Fruit fly (Drosophila melanogaster) whole organism, embryonic: ENCODE measurements around the gene Tango1.
A peak's percentile ranks its signal among the peaks of the same experiment; 100 is the strongest.

ENCODE experiments used
- Adf1 ChIP-seq: fragments of 200-800 bp; sonication (Bioruptor generic); IDR thresholded peaks from 2 replicates; pipeline ENCODE4 v1.3.6; 2022; ENCODE audit warnings: missing biosample characterization, missing genetic modification characterization
- Asciz ChIP-seq: fragments of 200-800 bp; sonication (Bioruptor generic); optimal IDR thresholded peaks from 2 replicates; lab custom pipeline; 2017; ENCODE audit warnings: missing biosample characterization, mild to moderate bottlenecking, missing genetic modification characterization, missing genetic modification reagents
- Atf6 ChIP-seq: fragments of 200-800 bp; sonication (Bioruptor generic); IDR thresholded peaks from 2 replicates; pipeline ENCODE4 v1.3.6; 2022; ENCODE audit warnings: missing biosample characterization, missing genetic modification characterization
- Awh ChIP-seq: fragments of 200-800 bp; sonication (Bioruptor generic); IDR thresholded peaks from 2 replicates; pipeline ENCODE4, ENCODE4 v1.3.6; 2022; ENCODE audit warnings: missing biosample characterization, missing genetic modification characterization
- B-H2 ChIP-seq: fragments of 200-800 bp; sonication (Bioruptor generic); optimal IDR thresholded peaks from 2 replicates; lab custom pipeline; 2018; ENCODE audit warnings: missing biosample characterization, mild to moderate bottlenecking, missing genetic modification characterization
- CG10366 ChIP-seq: fragments of 200-800 bp; sonication (Bioruptor generic); IDR thresholded peaks from 2 replicates; pipeline ENCODE4 v1.3.6; 2022; ENCODE audit warnings: missing biosample characterization, missing genetic modification characterization
- CG11085 ChIP-seq: fragments of 200-800 bp; sonication (Bioruptor generic); IDR thresholded peaks from 2 replicates; pipeline ENCODE4 v1.3.6; 2022; ENCODE audit warnings: missing biosample characterization, missing genetic modification characterization
- CG13287 ChIP-seq: fragments of 200-800 bp; sonication (Bioruptor generic); IDR thresholded peaks from 2 replicates; pipeline ENCODE4 v1.3.6; 2022; ENCODE audit warnings: missing biosample characterization, missing genetic modification characterization; ENCODE audit not compliant: partially characterized antibody
- CG15601 ChIP-seq: fragments of 200-800 bp; sonication (Bioruptor generic); optimal IDR thresholded peaks from 3 replicates; lab custom pipeline; 2019; ENCODE audit warnings: missing biosample characterization, mild to moderate bottlenecking, missing genetic modification characterization, moderate library complexity
- CG17328 ChIP-seq: fragments of 200-800 bp; sonication (Bioruptor generic); IDR thresholded peaks from 2 replicates; pipeline ENCODE4 v1.3.6; 2022; ENCODE audit warnings: missing biosample characterization, missing genetic modification characterization
- CG2678 ChIP-seq: fragments of 200-800 bp; sonication (Bioruptor generic); optimal IDR thresholded peaks from 3 replicates; lab custom pipeline; 2019; ENCODE audit warnings: missing biosample characterization, mild to moderate bottlenecking, missing genetic modification characterization, moderate library complexity
- CG30020 ChIP-seq: fragments of 200-800 bp; optimal IDR thresholded peaks from 2 replicates; lab custom pipeline; 2019; ENCODE audit warnings: missing biosample characterization, mild to moderate bottlenecking, missing genetic modification characterization, moderate library complexity
- CG33557 ChIP-seq: fragments of 200-800 bp; sonication (Bioruptor generic); optimal IDR thresholded peaks from 2 replicates; lab custom pipeline; 2019; ENCODE audit warnings: missing biosample characterization, mild to moderate bottlenecking, missing genetic modification characterization, moderate library complexity
- CG5245 ChIP-seq: fragments of 200-800 bp; sonication (Bioruptor generic); optimal IDR thresholded peaks from 3 replicates; lab custom pipeline; 2016; ENCODE audit warnings: missing biosample characterization, missing genetic modification characterization
- CG7556 ChIP-seq: fragments of 200-800 bp; sonication (Bioruptor generic); optimal IDR thresholded peaks from 2 replicates; lab custom pipeline; 2017; ENCODE audit warnings: missing biosample characterization, mild to moderate bottlenecking, missing genetic modification characterization
- CG7928 ChIP-seq: fragments of 200-800 bp; sonication (Bioruptor generic); optimal IDR thresholded peaks from 2 replicates; lab custom pipeline; 2017; ENCODE audit warnings: missing biosample characterization, mild to moderate bottlenecking, missing genetic modification characterization
- Dref ChIP-seq: fragments of 200-800 bp; sonication (Bioruptor generic); IDR thresholded peaks from 2 replicates; pipeline ENCODE4 v1.3.6; 2022; ENCODE audit warnings: missing biosample characterization, missing genetic modification characterization
- H15 ChIP-seq: fragments of 200-800 bp; sonication (Bioruptor generic); IDR thresholded peaks from 3 replicates; pipeline ENCODE4 v1.3.6; 2022; ENCODE audit warnings: missing biosample characterization, missing genetic modification characterization
- HHEX ChIP-seq: fragments of 200-800 bp; sonication (Bioruptor generic); optimal IDR thresholded peaks from 3 replicates; lab custom pipeline; 2017; ENCODE audit warnings: missing biosample characterization, mild to moderate bottlenecking, missing genetic modification characterization, missing genetic modification reagents
- Hey ChIP-seq: fragments of 200-800 bp; sonication (Bioruptor generic); optimal IDR thresholded peaks from 3 replicates; lab custom pipeline; 2018; ENCODE audit warnings: missing biosample characterization, mild to moderate bottlenecking, missing genetic modification characterization
- Jarid2 ChIP-seq: fragments of 200-800 bp; sonication (Bioruptor generic); optimal IDR thresholded peaks from 3 replicates; lab custom pipeline; 2017; ENCODE audit warnings: mild to moderate bottlenecking, missing biosample characterization, missing genetic modification reagents, missing genetic modification characterization
- MESR4 ChIP-seq: fragments of 200-800 bp; sonication (Bioruptor generic); optimal IDR thresholded peaks from 2 replicates; lab custom pipeline; 2018; ENCODE audit warnings: missing biosample characterization, mild to moderate bottlenecking, missing genetic modification characterization, moderate library complexity
- Mad ChIP-seq: fragments of 200-800 bp; sonication (Bioruptor generic); optimal IDR thresholded peaks from 2 replicates; lab custom pipeline; 2016; ENCODE audit warnings: missing biosample characterization, missing genetic modification characterization
- Med ChIP-seq: fragments of 200-800 bp; sonication (Bioruptor generic); peaks from one replicate; lab custom pipeline; 2016; ENCODE audit warnings: missing biosample characterization, missing genetic modification characterization, mild to moderate bottlenecking, inconsistent platforms, moderate library complexity
- NK7.1 ChIP-seq: fragments of 200-800 bp; sonication (Bioruptor generic); optimal IDR thresholded peaks from 3 replicates; lab custom pipeline; 2016; ENCODE audit warnings: missing biosample characterization, missing genetic modification characterization
- Six4 ChIP-seq: fragments of 200-800 bp; sonication (Bioruptor generic); optimal IDR thresholded peaks from 2 replicates; lab custom pipeline; 2016; ENCODE audit warnings: missing biosample characterization, missing genetic modification characterization
- Spps ChIP-seq: fragments of 200-800 bp; sonication (Bioruptor generic); optimal IDR thresholded peaks from 2 replicates; lab custom pipeline; 2018; ENCODE audit warnings: missing biosample characterization, mild to moderate bottlenecking, missing genetic modification characterization
- Tbp ChIP-seq: fragments of >200 bp; optimal IDR thresholded peaks from 2 replicates; lab custom pipeline; 2018; ENCODE audit warnings: missing biosample characterization, missing genetic modification characterization
- bab2 ChIP-seq: fragments of 200-800 bp; sonication (Bioruptor generic); optimal IDR thresholded peaks from 2 replicates; lab custom pipeline; 2016; ENCODE audit warnings: missing biosample characterization, missing genetic modification characterization
- bcd ChIP-seq: fragments of 200-800 bp; sonication (Bioruptor generic); optimal IDR thresholded peaks from 2 replicates; lab custom pipeline; 2017; ENCODE audit warnings: missing biosample characterization, mild to moderate bottlenecking, missing genetic modification characterization
- cad ChIP-seq: fragments of >200 bp; optimal IDR thresholded peaks from 2 replicates; lab custom pipeline; 2017; ENCODE audit warnings: missing biosample characterization, missing genetic modification characterization
- corto ChIP-seq: fragments of 200-800 bp; sonication (Bioruptor generic); optimal IDR thresholded peaks from 2 replicates; lab custom pipeline; 2016; ENCODE audit warnings: missing biosample characterization, mild to moderate bottlenecking, missing genetic modification characterization, moderate library complexity
- dm ChIP-seq: fragments of 200-800 bp; sonication (Bioruptor generic); optimal IDR thresholded peaks from 3 replicates; lab custom pipeline; 2016; ENCODE audit warnings: missing biosample characterization, missing genetic modification characterization
- esg ChIP-seq: fragments of 200-800 bp; sonication (Bioruptor generic); conservative IDR thresholded peaks from 2 replicates; pipeline ENCODE4 v1.3.6; 2022; ENCODE audit warnings: missing biosample characterization, missing genetic modification characterization
- fd102C ChIP-seq: fragments of 200-800 bp; sonication (Bioruptor generic); optimal IDR thresholded peaks from 2 replicates; lab custom pipeline; 2018; ENCODE audit warnings: missing biosample characterization, mild to moderate bottlenecking, missing genetic modification characterization, moderate library complexity
- fd3F ChIP-seq: fragments of 200-800 bp; sonication (Bioruptor generic); optimal IDR thresholded peaks from 2 replicates; lab custom pipeline; 2018; ENCODE audit warnings: missing biosample characterization, mild to moderate bottlenecking, missing genetic modification characterization, moderate library complexity
- her ChIP-seq: fragments of 200-800 bp; sonication (Bioruptor generic); optimal IDR thresholded peaks from 2 replicates; lab custom pipeline; 2016; ENCODE audit warnings: missing biosample characterization, missing genetic modification characterization
- jing ChIP-seq: fragments of 200-800 bp; sonication (Bioruptor generic); optimal IDR thresholded peaks from 2 replicates; lab custom pipeline; 2018; ENCODE audit warnings: missing biosample characterization, mild to moderate bottlenecking, missing genetic modification characterization
- kah ChIP-seq: fragments of 200-800 bp; sonication (Bioruptor generic); optimal IDR thresholded peaks from 2 replicates; lab custom pipeline; 2018; ENCODE audit warnings: missing biosample characterization, mild to moderate bottlenecking, missing genetic modification characterization
- ranshi ChIP-seq: fragments of 200-800 bp; sonication (Bioruptor generic); IDR thresholded peaks from 2 replicates; pipeline ENCODE4 v1.3.6; 2022; ENCODE audit warnings: missing biosample characterization, missing genetic modification characterization
- row ChIP-seq: fragments of 200-800 bp; sonication (Bioruptor generic); IDR thresholded peaks from 3 replicates; pipeline ENCODE4 v1.3.6; 2022; ENCODE audit warnings: missing biosample characterization, missing genetic modification characterization
- sisA ChIP-seq: fragments of 200-800 bp; sonication (Bioruptor generic); IDR thresholded peaks from 2 replicates; pipeline ENCODE4 v1.3.6; 2022; ENCODE audit warnings: missing biosample characterization, missing genetic modification characterization
- sug ChIP-seq: fragments of 200-800 bp; optimal IDR thresholded peaks from 2 replicates; lab custom pipeline; 2019; ENCODE audit warnings: missing biosample characterization, mild to moderate bottlenecking, missing genetic modification characterization, moderate library complexity
- tll ChIP-seq, 2 experiments: fragments of 200-800 bp in 1 of 2; fragments of >200 bp in 1 of 2; sonication (Bioruptor generic) in 1 of 2; optimal IDR thresholded peaks; 2 replicates each; lab custom pipeline; 2017 to 2019; ENCODE audit warnings: missing biosample characterization in 2 of 2, missing genetic modification characterization in 2 of 2, mild to moderate bottlenecking in 1 of 2, moderate library complexity in 1 of 2
- tna ChIP-seq: fragments of 200-800 bp; sonication (Bioruptor generic); IDR thresholded peaks from 2 replicates; pipeline ENCODE4 v1.3.6; 2022; ENCODE audit warnings: missing biosample characterization, missing genetic modification characterization; ENCODE audit not compliant: partially characterized antibody
- trh ChIP-seq: fragments of 200-800 bp; sonication (Bioruptor generic); optimal IDR thresholded peaks from 2 replicates; lab custom pipeline; 2016; ENCODE audit warnings: missing biosample characterization, missing genetic modification characterization
- vvl ChIP-seq: fragments of 200-800 bp; sonication (Bioruptor generic); IDR thresholded peaks from 2 replicates; pipeline ENCODE4 v1.3.6; 2022; ENCODE audit warnings: missing biosample characterization, missing genetic modification characterization
- yki ChIP-seq: fragments of >200 bp; optimal IDR thresholded peaks from 3 replicates; lab custom pipeline; 2018
- zfh2 ChIP-seq: fragments of 200-800 bp; sonication (Bioruptor generic); optimal IDR thresholded peaks from 2 replicates; lab custom pipeline; 2016; ENCODE audit warnings: missing biosample characterization, missing genetic modification characterization

The Tango1 gene

DNA sequence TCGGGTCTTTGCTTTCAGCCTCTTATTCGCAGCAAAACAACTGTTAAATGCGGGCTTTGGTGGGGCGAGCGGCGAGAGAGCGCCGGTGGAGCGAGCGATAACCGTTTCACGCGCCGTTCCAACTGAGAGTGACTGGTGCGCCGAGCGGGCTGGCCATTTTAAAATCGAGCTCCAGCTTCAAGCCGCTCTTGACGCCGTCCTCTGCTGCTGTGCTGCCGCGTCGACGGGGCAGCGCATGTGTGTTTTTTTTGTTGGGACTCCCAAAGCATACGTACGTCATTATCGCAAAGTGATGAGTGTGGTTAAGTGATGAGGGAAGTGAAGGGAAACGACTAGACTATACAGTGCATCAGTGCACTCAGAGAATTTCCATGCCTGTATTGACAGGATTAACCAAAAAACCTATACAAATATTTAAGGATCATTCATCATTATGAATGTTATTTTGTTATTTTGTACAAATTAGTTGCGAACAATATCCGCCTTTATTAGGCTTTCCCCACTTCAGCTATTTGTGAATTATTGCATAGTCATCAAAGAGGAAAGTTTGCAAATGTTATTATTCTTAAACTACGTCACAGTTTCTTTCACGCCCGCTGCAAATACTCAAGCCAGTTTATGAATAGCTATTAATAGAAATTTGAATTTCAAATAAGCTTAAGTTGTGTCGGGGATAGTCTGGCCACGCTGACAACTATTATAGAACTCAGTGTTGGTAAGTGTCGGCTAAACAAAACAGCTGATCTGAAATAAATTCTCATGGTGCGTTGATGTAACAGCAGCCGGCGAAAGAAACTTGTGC is 24.2 kb downstream of the Tango1 start, which contains the start of gene Spn27A (continued):
- TF ChIP-seq bcd (GFP tag; lab: Kevin White, UChicago) (no peak), Asciz (GFP tag; lab: Kevin White, UChicago) (peak; percentile 64), kah (GFP tag; lab: Kevin White, UChicago) (peak; percentile 8), Spps (tag; lab: Kevin White, UChicago) (peak; percentile 36), esg (no peak; the same call in 1 of the 2 replicates), zfh2 (GFP tag; lab: Kevin White, UChicago) (peak; percentile 62), CG7556 (GFP tag; lab: Kevin White, UChicago) (peak; percentile 68), cad (GFP tag; lab: Kevin White, UChicago) (no peak), NK7.1 (GFP tag; lab: Kevin White, UChicago) (peak; percentile 42), CG17328 (peak; percentile 39; the same call in 1 of the 2 replicates), CG11085 (GFP tag; lab: Robert Waterston, UW) (no peak), Med (GFP tag; lab: Kevin White, UChicago) (peak; percentile 95), Six4 (peak; percentile 25), Dref (GFP tag; lab: Robert Waterston, UW) (0 out of 2 replicates have a peak, but pooled peaks have one; percentile 33), bab2 (GFP tag; lab: Kevin White, UChicago) (peak; percentile 59), tna (GFP tag; lab: Robert Waterston, UW) (no peak), CG2678 (tag; lab: Kevin White, UChicago) (peak; percentile 74), Adf1 (GFP tag; lab: Robert Waterston, UW) (peak; percentile 93), her (GFP tag; lab: Kevin White, UChicago) (peak; percentile 36), Mad (GFP tag; lab: Kevin White, UChicago) (no peak), CG30020 (tag; lab: Kevin White, UChicago) (peak; percentile 38), yki (lab: Kevin White, UChicago) (no peak), fd3F (GFP tag; lab: Kevin White, UChicago) (peak; percentile 27), CG10366 (GFP tag; lab: Robert Waterston, UW) (peak; percentile 49; the same call in 1 of the 2 replicates), H15 (GFP tag; lab: Robert Waterston, UW) (0 out of 3 replicates have a peak, but pooled peaks have one; percentile 43), ranshi (GFP tag; lab: Robert Waterston, UW) (no peak), dm (GFP tag; lab: Kevin White, UChicago) (peak; percentile 63), B-H2 (GFP tag; lab: Kevin White, UChicago) (peak; percentile 78), trh (GFP tag; lab: Kevin White, UChicago) (no peak), jing (peak; percentile 51), Awh (GFP tag; lab: Robert Waterston, UW) (peak; percentile 41; the same call in 1 of the 2 replicates), row (peak; percentile 59; the same call in 2 of the 3 replicates), MESR4 (peak; percentile 11), Tbp (no peak), CG13287 (GFP tag; lab: Robert Waterston, UW) (peak; percentile 30; the same call in 1 of the 2 replicates), CG33557 (GFP tag; lab: Kevin White, UChicago) (peak; percentile 29), Atf6 (no peak; the same call in 1 of the 2 replicates), CG15601 (tag; lab: Kevin White, UChicago) (peak; percentile 62), fd102C (GFP tag; lab: Kevin White, UChicago) (no peak), sisA (GFP tag; lab: Robert Waterston, UW) (peak; percentile 28; the same call in 1 of the 2 replicates), corto (GFP tag; lab: Kevin White, UChicago) (no peak), vvl (GFP tag; lab: Robert Waterston, UW) (peak; percentile 93), CG5245 (GFP tag; lab: Kevin White, UChicago) (no peak), HHEX (GFP tag; lab: Kevin White, UChicago) (peak; percentile 60), sug (tag; lab: Kevin White, UChicago) (peak; percentile 2), tll (GFP tag; optimal IDR thresholded peaks at IDR 0.05; lab: Kevin White, UChicago) (no peak), CG7928 (GFP tag; lab: Kevin White, UChicago) (peak; percentile 24), Hey (tag; lab: Kevin White, UChicago) (no peak), Jarid2 (GFP tag; lab: Kevin White, UChicago) (peak; percentile 64)
